Worm (Caenorhabditis elegans): Measurements from ENCODE around the gene R02D5.8.
A peak's percentile ranks its signal among the peaks of the same experiment; 100 is the strongest.

The R02D5.8 gene

ce11 chrV:14476680-14477079, 42.5 kb downstream of the R02D5.8 start, which contains the start of gene clec-54 (continued):
- TF ChIP-seq gei-8 (GFP tag; optimal IDR thresholded peaks at IDR 0.05) (no peak), snpc-4 (tag; optimal IDR thresholded peaks at IDR 0.05) (no peak), rbr-2 (tag; optimal IDR thresholded peaks at IDR 0.05) (no peak), ZK337.2 (GFP tag; IDR thresholded peaks at IDR 0.05) (no peak), lin-39 (tag; optimal IDR thresholded peaks at IDR 0.05) (no peak), tra-1 (GFP tag; IDR thresholded peaks at IDR 0.05) (0 out of 2 replicates have a peak, but pooled peaks have one; percentile 27), attf-4 (tag; optimal IDR thresholded peaks at IDR 0.05) (no peak), nhr-237 (tag; optimal IDR thresholded peaks at IDR 0.05) (no peak), daf-16 (GFP tag; optimal IDR thresholded peaks at IDR 0.05) (no peak), daf-16 (tag; optimal IDR thresholded peaks at IDR 0.05) (peak; percentile 37), ceh-62 (tag; optimal IDR thresholded peaks at IDR 0.05) (no peak), F44E2.7 (GFP tag; IDR thresholded peaks at IDR 0.05) (no peak), Y5F2A.4 (GFP tag; optimal IDR thresholded peaks at IDR 0.05) (no peak), nhr-11 (tag; optimal IDR thresholded peaks at IDR 0.05) (no peak), nhr-6 (tag; optimal IDR thresholded peaks at IDR 0.05) (no peak), skn-1 (tag; optimal IDR thresholded peaks at IDR 0.05) (no peak), nhr-76 (tag; optimal IDR thresholded peaks at IDR 0.05) (no peak), lin-15B (tag; optimal IDR thresholded peaks at IDR 0.05) (no peak), spr-1 (tag; optimal IDR thresholded peaks at IDR 0.05) (no peak), dve-1 (tag; optimal IDR thresholded peaks at IDR 0.05; ENCODE audit: insufficient read depth) (peak; percentile 12), jun-1 (tag; optimal IDR thresholded peaks at IDR 0.05) (no peak), daf-8 (GFP tag; IDR thresholded peaks at IDR 0.05) (no peak), R02D3.7 (tag; optimal IDR thresholded peaks at IDR 0.05) (no peak), fos-1 (tag; optimal IDR thresholded peaks at IDR 0.05) (no peak), daf-12 (tag; optimal IDR thresholded peaks at IDR 0.05) (no peak), hlh-11 (tag; optimal IDR thresholded peaks at IDR 0.05) (peak; percentile 17), pqm-1 (tag; optimal IDR thresholded peaks at IDR 0.05) (no peak), dmd-8 (GFP tag; IDR thresholded peaks at IDR 0.05) (no peak)

DNA sequence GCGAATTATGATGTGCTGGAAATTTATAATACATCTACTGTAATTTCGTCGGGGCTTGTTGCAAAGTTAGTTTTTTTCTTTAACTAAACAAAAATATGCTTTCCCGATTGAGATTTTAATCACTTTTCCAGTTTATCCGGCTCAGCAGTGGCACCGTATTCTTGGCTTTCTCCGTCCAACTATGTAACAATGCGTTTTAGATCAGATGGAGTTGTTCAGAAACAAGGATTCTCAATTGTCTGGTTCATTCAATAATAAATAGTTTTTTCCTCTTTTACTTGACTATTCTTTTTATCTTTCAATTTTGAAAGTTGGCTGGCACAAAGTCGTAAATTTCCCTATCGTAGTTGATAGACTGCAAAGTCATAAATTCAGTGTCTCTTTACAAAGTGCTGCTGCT, 45.1 kb downstream of the R02D5.8 start, which contains the start of gene clec-56:
TSS of gene clec-56 (plus strand) at position 301 of the 400 bp plus-strand sequence.
- no peak for TF ChIP-seq lin-38 (GFP tag; IDR thresholded peaks at IDR 0.05)
- peak; percentile 36 for TF ChIP-seq nhr-28 (tag; optimal IDR thresholded peaks at IDR 0.05)
- TF ChIP-seq hlh-11 (tag; optimal IDR thresholded peaks at IDR 0.05): peak; percentile 2
- no peak for TF ChIP-seq daf-16 (GFP tag; optimal IDR thresholded peaks at IDR 0.05)
- TF ChIP-seq daf-16 (tag; optimal IDR thresholded peaks at IDR 0.05): no peak
- TF ChIP-seq pqm-1 (tag; optimal IDR thresholded peaks at IDR 0.05): peak; percentile 35
- 0 out of 2 replicates have a peak, but pooled peaks have one; percentile 18 for TF ChIP-seq ceh-20 (GFP tag; IDR thresholded peaks at IDR 0.05)

- no peak for TF ChIP-seq nhr-237 (tag; optimal IDR thresholded peaks at IDR 0.05)
- no peak for TF ChIP-seq madf-9 (GFP tag; conservative IDR thresholded peaks at IDR 0.05)
- peak; percentile 37 for TF ChIP-seq nhr-28 (tag; optimal IDR thresholded peaks at IDR 0.05)
Measured at ce11 chrV:14472229-14472628, 46.9 kb downstream of the R02D5.8 start, which contains the start of gene clec-227. Gene clec-227, plus strand, starts transcription at chrV:14472529.

DNA sequence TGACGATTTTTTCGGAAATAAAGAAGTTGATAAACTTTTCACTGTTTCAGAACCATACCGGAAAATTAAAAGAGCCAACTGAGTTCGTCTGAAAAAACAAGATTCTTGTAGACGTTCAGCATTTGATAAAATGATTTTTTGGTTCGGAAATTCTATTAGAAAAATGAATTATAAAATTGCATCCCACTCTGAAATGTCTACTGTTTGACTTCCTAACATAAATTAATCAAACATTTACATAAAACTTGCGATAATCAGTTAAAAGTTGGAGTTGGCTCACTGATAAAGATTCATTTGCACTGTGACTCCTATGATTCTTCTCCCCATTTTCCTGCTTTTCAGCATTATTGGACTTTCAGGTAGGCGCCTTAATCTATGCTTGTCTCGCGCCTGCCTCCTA, 50.2 kb downstream of the R02D5.8 start, which contains the start of gene clec-57:
TSS of gene clec-57 (plus strand) at position 301 of the 400 bp plus-strand sequence.
- TF ChIP-seq unc-62 (GFP tag; optimal IDR thresholded peaks at IDR 0.05 in 1 of 2) (peak in 1 of 2 experiments; percentile 88), unc-62 (tag; optimal IDR thresholded peaks at IDR 0.05) (no peak), mxl-2 (GFP tag; conservative IDR thresholded peaks at IDR 0.05) (no peak)

All from whole organism, L4 larva.